Worm (Caenorhabditis elegans) whole organism, L4 larva: ENCODE measurements around the gene gbb-1.
A peak's percentile ranks its signal among the peaks of the same experiment; 100 is the strongest.

Experiments
- D1046.2 ChIP-seq: fragments of 200-800 bp; sonication (Bioruptor generic); IDR thresholded peaks from 2 replicates; pipeline ENCODE4 v1.3.6; 2022; ENCODE audit warnings: missing genetic modification characterization, missing compliant biosample characterization
- F10B5.3 ChIP-seq: sonication (generic microtip); optimal IDR thresholded peaks from 2 replicates; lab custom pipeline; 2016; ENCODE audit warnings: mild to moderate bottlenecking, missing genetic modification characterization, missing compliant biosample characterization
- F26F4.8 ChIP-seq: fragments of 200-800 bp; sonication (Bioruptor generic); conservative IDR thresholded peaks from 2 replicates; pipeline ENCODE4 v1.3.6; 2022; ENCODE audit warnings: missing genetic modification characterization, missing compliant biosample characterization
- F44E2.7 ChIP-seq: fragments of 200-800 bp; sonication (Bioruptor generic); IDR thresholded peaks from 2 replicates; pipeline ENCODE4 v2.1.2; 2022; ENCODE audit warnings: missing genetic modification characterization, missing compliant biosample characterization
- T20F7.1 ChIP-seq: fragments of 200-800 bp; sonication (Bioruptor generic); optimal IDR thresholded peaks from 2 replicates; lab custom pipeline; 2018; ENCODE audit warnings: mild to moderate bottlenecking, missing genetic modification characterization, missing compliant biosample characterization
- T26A8.4 ChIP-seq: fragments of 200-800 bp; sonication (Bioruptor generic); IDR thresholded peaks from 2 replicates; pipeline ENCODE4 v1.3.6; 2022; ENCODE audit warnings: missing genetic modification characterization, missing compliant biosample characterization
- Y105C5A.15 ChIP-seq: fragments of 200-800 bp; sonication (Bioruptor generic); IDR thresholded peaks from 2 replicates; pipeline ENCODE4 v1.3.6; 2022; ENCODE audit warnings: missing genetic modification characterization, missing compliant biosample characterization
- Y48G9A.11 ChIP-seq: fragments of 200-800 bp; sonication (Bioruptor generic); IDR thresholded peaks from 2 replicates; pipeline ENCODE4 v1.3.6; 2022; ENCODE audit warnings: missing genetic modification reagents, missing genetic modification characterization, missing compliant biosample characterization
- ZK337.2 ChIP-seq: fragments of 200-800 bp; sonication (Bioruptor generic); IDR thresholded peaks from 2 replicates; pipeline ENCODE4 v1.3.6; 2022; ENCODE audit warnings: missing genetic modification reagents, missing genetic modification characterization, missing compliant biosample characterization
- ZK546.5 ChIP-seq, 2 experiments: sonication (generic microtip); optimal IDR thresholded peaks; 2 replicates each; lab custom pipeline; 2017; ENCODE audit warnings: missing biosample characterization in 2 of 2, missing genetic modification characterization in 2 of 2
- aly-2 ChIP-seq: sonication (generic microtip); optimal IDR thresholded peaks from 2 replicates; lab custom pipeline; 2018; ENCODE audit warnings: missing biosample characterization, missing genetic modification characterization
- ama-1 ChIP-seq: fragments of 150-350 bp; optimal IDR thresholded peaks from 2 replicates; lab custom pipeline; 2014; ENCODE audit warnings: inconsistent platforms, mixed read lengths
- ceh-62 ChIP-seq: sonication (generic microtip); optimal IDR thresholded peaks from 2 replicates; lab custom pipeline; 2017; ENCODE audit warnings: missing biosample characterization, missing genetic modification characterization
- cey-2 ChIP-seq: sonication (generic microtip); optimal IDR thresholded peaks from 3 replicates; lab custom pipeline; 2017; ENCODE audit warnings: missing genetic modification characterization, mild to moderate bottlenecking, missing compliant biosample characterization, antibody characterized with exemption, borderline replicate concordance; ENCODE audit not compliant: insufficient read depth
- ctbp-1 ChIP-seq: fragments of 200-800 bp; sonication (Bioruptor generic); IDR thresholded peaks from 2 replicates; pipeline ENCODE4 v1.3.6; 2022; ENCODE audit warnings: missing genetic modification reagents, missing genetic modification characterization, missing compliant biosample characterization
- daf-12 ChIP-seq: fragments of 150-350 bp; optimal IDR thresholded peaks from 2 replicates; lab custom pipeline; 2014; ENCODE audit warnings: missing biosample characterization, missing genetic modification reagents, missing genetic modification characterization
- daf-8 ChIP-seq: fragments of 200-800 bp; sonication (Bioruptor generic); IDR thresholded peaks from 2 replicates; pipeline ENCODE4 v1.3.6; 2022; ENCODE audit warnings: missing genetic modification characterization, missing compliant biosample characterization
- dmd-8 ChIP-seq: fragments of 200-800 bp; sonication (Bioruptor generic); IDR thresholded peaks from 2 replicates; pipeline ENCODE4 v1.3.6; 2022; ENCODE audit warnings: missing genetic modification characterization, missing compliant biosample characterization
- dmd-9 ChIP-seq: fragments of 200-800 bp; sonication (Bioruptor generic); IDR thresholded peaks from 2 replicates; pipeline ENCODE4 v1.3.6; 2022; ENCODE audit warnings: missing genetic modification reagents, missing genetic modification characterization, missing compliant biosample characterization
- dve-1 ChIP-seq: sonication (generic microtip); optimal IDR thresholded peaks from 2 replicates; lab custom pipeline; 2017; ENCODE audit warnings: antibody characterized with exemption, mild to moderate bottlenecking, missing genetic modification characterization, missing compliant biosample characterization; ENCODE audit not compliant: insufficient read depth
- fkh-10 ChIP-seq: fragments of 150-350 bp; optimal IDR thresholded peaks from 2 replicates; lab custom pipeline; 2014; ENCODE audit warnings: missing biosample characterization, missing genetic modification reagents, missing genetic modification characterization
- gei-8 ChIP-seq: fragments of 200-800 bp; sonication (Bioruptor generic); optimal IDR thresholded peaks from 2 replicates; lab custom pipeline; 2018; ENCODE audit warnings: mild to moderate bottlenecking, missing genetic modification characterization, missing compliant biosample characterization
- hif-1 ChIP-seq, 2 experiments: sonication (generic microtip); optimal IDR thresholded peaks; 2 replicates each; lab custom pipeline; 2016 to 2017; ENCODE audit warnings: missing compliant biosample characterization in 2 of 2, missing genetic modification characterization in 2 of 2, missing genetic modification reagents in 2 of 2, missing genotype in 2 of 2, mild to moderate bottlenecking in 1 of 2
- hlh-11 ChIP-seq: fragments of 200-800 bp; sonication (Bioruptor generic); optimal IDR thresholded peaks from 2 replicates; lab custom pipeline; 2018; ENCODE audit warnings: mild to moderate bottlenecking, missing genetic modification characterization, missing compliant biosample characterization
- jun-1 ChIP-seq: fragments of 150-350 bp; optimal IDR thresholded peaks from 2 replicates; lab custom pipeline; 2014; ENCODE audit warnings: missing biosample characterization, missing genetic modification reagents, missing genetic modification characterization
- lim-7 ChIP-seq: fragments of 200-800 bp; sonication (Bioruptor generic); IDR thresholded peaks from 2 replicates; pipeline ENCODE4 v1.3.6; 2022; ENCODE audit warnings: missing genetic modification characterization, missing compliant biosample characterization
- lin-13 ChIP-seq: fragments of 150-350 bp; optimal IDR thresholded peaks from 2 replicates; lab custom pipeline; 2014; ENCODE audit warnings: missing biosample characterization, missing genetic modification reagents, missing genetic modification characterization
- lin-15B ChIP-seq: fragments of 150-350 bp; sonication (generic microtip); optimal IDR thresholded peaks from 3 replicates; lab custom pipeline; 2014; ENCODE audit warnings: missing biosample characterization, missing genetic modification characterization
- lin-29 ChIP-seq: fragments of 200-800 bp; sonication (Bioruptor generic); IDR thresholded peaks from 2 replicates; pipeline ENCODE4 v1.3.6; 2022; ENCODE audit warnings: missing genetic modification reagents, missing genetic modification characterization, missing compliant biosample characterization
- lin-38 ChIP-seq: fragments of 200-800 bp; sonication (Bioruptor generic); IDR thresholded peaks from 2 replicates; pipeline ENCODE4 v1.3.6; 2022; ENCODE audit warnings: missing genetic modification reagents, missing genetic modification characterization, missing compliant biosample characterization
- lin-39 ChIP-seq: fragments of 150-350 bp; optimal IDR thresholded peaks from 2 replicates; lab custom pipeline; 2014; ENCODE audit warnings: missing biosample characterization, missing genetic modification reagents, missing genetic modification characterization
- lir-3 ChIP-seq: sonication (generic microtip); optimal IDR thresholded peaks from 2 replicates; lab custom pipeline; 2016; ENCODE audit warnings: mild to moderate bottlenecking, missing genetic modification characterization, missing compliant biosample characterization
- madf-5 ChIP-seq, 2 experiments: fragments of 200-800 bp; sonication (Bioruptor generic); IDR thresholded peaks; 2 replicates each; pipeline ENCODE4 v1.3.6; 2022; ENCODE audit warnings: missing compliant biosample characterization in 2 of 2, missing genetic modification characterization in 2 of 2
- madf-9 ChIP-seq: fragments of 200-800 bp; sonication (Bioruptor generic); conservative IDR thresholded peaks from 2 replicates; pipeline ENCODE4 v1.3.6; 2022; ENCODE audit warnings: missing genetic modification reagents, missing genetic modification characterization, missing compliant biosample characterization
- mdt-29 ChIP-seq: fragments of 200-800 bp; sonication (Bioruptor generic); IDR thresholded peaks from 2 replicates; pipeline ENCODE4 v1.3.6; 2022; ENCODE audit warnings: missing genetic modification reagents, missing genetic modification characterization, missing compliant biosample characterization
- mes-2 ChIP-seq: sonication (generic microtip); optimal IDR thresholded peaks from 2 replicates; lab custom pipeline; 2016; ENCODE audit warnings: missing genotype, mild to moderate bottlenecking, missing genetic modification characterization, missing compliant biosample characterization; ENCODE audit not compliant: poor library complexity, severe bottlenecking
- nhr-102 ChIP-seq: sonication (generic microtip); optimal IDR thresholded peaks from 2 replicates; lab custom pipeline; 2016; ENCODE audit warnings: mild to moderate bottlenecking, missing genetic modification characterization, moderate library complexity, missing compliant biosample characterization
- nhr-237 ChIP-seq: sonication (generic microtip); optimal IDR thresholded peaks from 2 replicates; lab custom pipeline; 2017; ENCODE audit warnings: missing biosample characterization, missing genetic modification characterization
- nhr-28 ChIP-seq: fragments of 150-350 bp; optimal IDR thresholded peaks from 2 replicates; lab custom pipeline; 2014; ENCODE audit warnings: missing biosample characterization, missing genetic modification characterization
- nhr-41 ChIP-seq: fragments of 200-800 bp; sonication (Bioruptor generic); IDR thresholded peaks from 2 replicates; pipeline ENCODE4 v1.3.6; 2022; ENCODE audit warnings: missing genetic modification reagents, missing genetic modification characterization, missing compliant biosample characterization
- nhr-48 ChIP-seq: sonication (generic microtip); optimal IDR thresholded peaks from 2 replicates; lab custom pipeline; 2016; ENCODE audit warnings: mild to moderate bottlenecking, missing genetic modification characterization, missing compliant biosample characterization
- nhr-6 ChIP-seq: fragments of 150-350 bp; optimal IDR thresholded peaks from 2 replicates; lab custom pipeline; 2014; ENCODE audit warnings: missing biosample characterization, missing genetic modification characterization
- php-3 ChIP-seq: fragments of 200-800 bp; sonication (Bioruptor generic); IDR thresholded peaks from 2 replicates; pipeline ENCODE4 v1.3.6; 2022; ENCODE audit warnings: missing genetic modification reagents, missing genetic modification characterization, missing compliant biosample characterization
- rbr-2 ChIP-seq: sonication (generic microtip); optimal IDR thresholded peaks from 2 replicates; lab custom pipeline; 2016; ENCODE audit warnings: missing genotype, missing genetic modification characterization, missing compliant biosample characterization
- saeg-2 ChIP-seq: fragments of 200-800 bp; sonication (Bioruptor generic); IDR thresholded peaks from 2 replicates; pipeline ENCODE4 v1.3.6; 2022; ENCODE audit warnings: missing genetic modification reagents, missing genetic modification characterization, missing compliant biosample characterization
- set-16 ChIP-seq: fragments of 200-800 bp; sonication (Bioruptor generic); IDR thresholded peaks from 2 replicates; pipeline ENCODE4 v1.3.6; 2022; ENCODE audit warnings: missing genetic modification reagents, missing genetic modification characterization, missing compliant biosample characterization
- skn-1 ChIP-seq: fragments of 150-350 bp; optimal IDR thresholded peaks from 2 replicates; lab custom pipeline; 2014; ENCODE audit warnings: missing biosample characterization, missing genetic modification characterization
- unc-130 ChIP-seq: sonication (generic microtip); optimal IDR thresholded peaks from 2 replicates; lab custom pipeline; 2016; ENCODE audit warnings: missing genetic modification reagents, missing genetic modification characterization, missing compliant biosample characterization
- unc-62 ChIP-seq, 3 experiments: fragments of 150-350 bp in 1 of 3; sonication (generic microtip); optimal IDR thresholded peaks in 2 of 3; peaks in 1 of 3; 1 replicate in 1 of 3; 2 replicates in 2 of 3; lab custom pipeline; 2014 to 2017; ENCODE audit warnings: missing biosample characterization in 3 of 3, missing genetic modification characterization in 3 of 3, missing genetic modification reagents in 3 of 3, missing genotype in 1 of 3
- zip-2 ChIP-seq: fragments of 150-350 bp; optimal IDR thresholded peaks from 2 replicates; lab custom pipeline; 2014; ENCODE audit warnings: missing biosample characterization, missing genetic modification characterization
- ztf-7 ChIP-seq: fragments of 150-350 bp; optimal IDR thresholded peaks from 2 replicates; lab custom pipeline; 2014; ENCODE audit warnings: missing biosample characterization, missing genetic modification characterization

gbb-1 gene

DNA sequence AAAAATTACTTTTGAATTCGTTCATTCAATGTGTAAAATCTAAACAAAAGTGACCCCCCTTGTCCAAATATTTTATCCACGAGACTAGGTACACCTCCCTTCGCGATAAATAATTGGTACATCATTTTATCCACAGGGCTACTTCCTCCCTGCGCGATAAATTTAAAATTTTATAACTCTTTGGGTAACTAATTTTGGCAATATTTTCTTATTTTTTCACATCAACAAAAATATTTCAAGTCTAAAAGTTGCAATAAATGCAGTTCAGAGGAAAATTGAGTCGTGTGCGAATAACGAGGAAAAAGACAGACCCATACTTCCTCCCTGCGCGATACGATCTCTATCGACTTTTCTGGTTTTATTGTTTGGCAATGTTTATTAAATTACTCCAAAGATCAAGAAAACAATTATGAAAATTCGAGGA lies 39.3 kb downstream of the gbb-1 start (continued):
- TF ChIP-seq T26A8.4 (GFP tag; lab: Robert Waterston, UW): peak; percentile 100
- peak; percentile 98 for TF ChIP-seq jun-1
- 0 out of 2 replicates have a peak, but pooled peaks have one; percentile 32 for TF ChIP-seq F26F4.8
- TF ChIP-seq lin-29 (GFP tag; lab: Robert Waterston, UW): peak; percentile 95
- TF ChIP-seq gei-8 (GFP tag; lab: Kevin White, UChicago): peak; percentile 62
- TF ChIP-seq ceh-62 (tag; lab: Kevin White, UChicago): no peak
- TF ChIP-seq F44E2.7 (GFP tag; lab: Robert Waterston, UW): no peak
- TF ChIP-seq mdt-29 (GFP tag; lab: Robert Waterston, UW): peak; percentile 92
- TF ChIP-seq ztf-7 (tag; lab: Kevin White, UChicago): peak; percentile 94
- peak; percentile 99 for TF ChIP-seq fkh-10
- TF ChIP-seq nhr-41 (GFP tag; lab: Robert Waterston, UW): 0 out of 2 replicates have a peak, but pooled peaks have one; percentile 66
- peak; percentile 98 for TF ChIP-seq lin-39 (tag; lab: Kevin White, UChicago)
- peak; percentile 95 for TF ChIP-seq php-3 (GFP tag; lab: Robert Waterston, UW)
- TF ChIP-seq daf-8: 0 out of 2 replicates have a peak, but pooled peaks have one; percentile 82
- no peak for TF ChIP-seq ama-1
- TF ChIP-seq skn-1 (tag; lab: Kevin White, UChicago): no peak
- peak; percentile 92 for TF ChIP-seq lir-3
- TF ChIP-seq D1046.2 (GFP tag; lab: Robert Waterston, UW): peak; percentile 92
- peak; percentile 98 for TF ChIP-seq mes-2
- TF ChIP-seq nhr-28 (tag; lab: Kevin White, UChicago): peak; percentile 92
- peak; percentile 99 for TF ChIP-seq nhr-102 (tag; lab: Kevin White, UChicago)
- peak; percentile 91 for TF ChIP-seq nhr-237 (tag; lab: Kevin White, UChicago)
- TF ChIP-seq rbr-2 (tag; lab: Kevin White, UChicago): peak; percentile 99
- peak; percentile 96 for TF ChIP-seq lin-13
- peak; percentile 97 for TF ChIP-seq saeg-2
- peak; percentile 96 for TF ChIP-seq hlh-11 (tag; lab: Kevin White, UChicago)
- TF ChIP-seq unc-130 (GFP tag; lab: Kevin White, UChicago): no peak
- peak; percentile 31 to 93; a peak in 3 of 4 replicates for TF ChIP-seq madf-5 (GFP tag; IDR thresholded peaks at IDR 0.05; lab: Robert Waterston, UW)
- TF ChIP-seq lin-38 (GFP tag; lab: Robert Waterston, UW): peak; percentile 86
- TF ChIP-seq lin-15B (tag; lab: Kevin White, UChicago): no peak
- TF ChIP-seq ZK546.5 (tag; optimal IDR thresholded peaks at IDR 0.05; lab: Kevin White, UChicago): peak; percentile 54 to 82
- peak; percentile 96 for TF ChIP-seq nhr-48 (tag; lab: Kevin White, UChicago)
- TF ChIP-seq dmd-9 (GFP tag; lab: Robert Waterston, UW): peak; percentile 74
- peak; percentile 33; the same call in 1 of the 2 replicates for TF ChIP-seq Y48G9A.11 (GFP tag; lab: Robert Waterston, UW)
- TF ChIP-seq ctbp-1 (GFP tag; lab: Robert Waterston, UW): peak; percentile 99
- TF ChIP-seq ZK337.2: peak; percentile 94
- TF ChIP-seq nhr-6 (tag; lab: Kevin White, UChicago): peak; percentile 99
- peak; percentile 82; the same call in 1 of the 2 replicates for TF ChIP-seq Y105C5A.15 (GFP tag; lab: Robert Waterston, UW)
- TF ChIP-seq set-16 (GFP tag; lab: Robert Waterston, UW): no peak

- TF ChIP-seq madf-9 (GFP tag; lab: Robert Waterston, UW): no peak
- TF ChIP-seq lim-7 (GFP tag; lab: Robert Waterston, UW): no peak
- no peak for TF ChIP-seq ztf-7 (tag; lab: Kevin White, UChicago)
- no peak for TF ChIP-seq nhr-48 (tag; lab: Kevin White, UChicago)
- no peak for TF ChIP-seq daf-12
- no peak for TF ChIP-seq lin-15B (tag; lab: Kevin White, UChicago)
- no peak for TF ChIP-seq dmd-8 (GFP tag; lab: Robert Waterston, UW)
- TF ChIP-seq aly-2 (tag; lab: Kevin White, UChicago): no peak
- no peak for TF ChIP-seq jun-1
- no peak for TF ChIP-seq dve-1 (tag; lab: Kevin White, UChicago)
- TF ChIP-seq zip-2: no peak
- no peak for TF ChIP-seq unc-62 (GFP tag; optimal IDR thresholded peaks at IDR 0.05 in 1 of 2; lab: Kevin White, UChicago)
- no peak for TF ChIP-seq unc-62 (tag; optimal IDR thresholded peaks at IDR 0.05; lab: Kevin White, UChicago)
- TF ChIP-seq cey-2 (tag; lab: Kevin White, UChicago): no peak
- TF ChIP-seq F10B5.3 (tag; lab: Kevin White, UChicago): no peak
- no peak for TF ChIP-seq hif-1 (tag; optimal IDR thresholded peaks at IDR 0.05; lab: Kevin White, UChicago)
- no peak for TF ChIP-seq T20F7.1 (GFP tag; lab: Kevin White, UChicago)
- TF ChIP-seq lin-13: no peak
These were observed 41.9 kb downstream of the gbb-1 start, which contains the start of gene Y41G9A.17 for ce11 chrX:2999652-3000051. Gene Y41G9A.17, minus strand, starts transcription at chrX:2999752.
